Fruit fly (Drosophila melanogaster) ovary, adult (tissue): ENCODE data around the gene Atac3.

Experiments
- CG17801 ChIP-seq: fragments of 200-800 bp; optimal IDR thresholded peaks from 2 replicates; lab custom pipeline; 2019; ENCODE audit warnings: missing biosample characterization, mild to moderate bottlenecking, missing genetic modification characterization, moderate library complexity; ENCODE audit not compliant: partially characterized antibody

Gene Atac3

dm6 chr3L:316784-317183 is 11.0 kb downstream of the Atac3 start, which contains the start of gene ddbt:
TSS of gene ddbt (plus strand) at chr3L:317084.
- TF ChIP-seq CG17801 (GFP tag; lab: Kevin White, UChicago) = no peak

- TF ChIP-seq CG17801 (GFP tag; lab: Kevin White, UChicago) = no peak
Measured at dm6 chr3L:315140-315539, 12.7 kb downstream of the Atac3 start.

- no peak for TF ChIP-seq CG17801 (GFP tag; lab: Kevin White, UChicago)
Measured at dm6 chr3L:312323-312722, 15.5 kb downstream of the Atac3 start.

dm6 chr3L:311607-312006 is 16.2 kb downstream of the Atac3 start:
- peak; percentile 29 for TF ChIP-seq CG17801 (GFP tag; lab: Kevin White, UChicago)

- TF ChIP-seq CG17801 (GFP tag; lab: Kevin White, UChicago) = no peak
Measured at dm6 chr3L:299952-300605, 27.7 kb downstream of the Atac3 start.

dm6 chr3L:298459-298858 is 29.3 kb downstream of the Atac3 start:
- TF ChIP-seq CG17801 (GFP tag; lab: Kevin White, UChicago) = no peak

dm6 chr3L:297240-297639 is 30.6 kb downstream of the Atac3 start:
- no peak for TF ChIP-seq CG17801 (GFP tag; lab: Kevin White, UChicago)

dm6 chr3L:294841-295408 is 32.9 kb downstream of the Atac3 start:
- TF ChIP-seq CG17801 (GFP tag; lab: Kevin White, UChicago) = no peak

- TF ChIP-seq CG17801 (GFP tag; lab: Kevin White, UChicago) = peak; percentile 69
Measured at dm6 chr3L:292146-292776, 35.5 kb downstream of the Atac3 start.

dm6 chr3L:291583-292145 is 36.1 kb downstream of the Atac3 start:
- TF ChIP-seq CG17801 (GFP tag; lab: Kevin White, UChicago) = no peak

- TF ChIP-seq CG17801 (GFP tag; lab: Kevin White, UChicago) = no peak
Measured at dm6 chr3L:284253-284652, 43.5 kb downstream of the Atac3 start.

- no peak for TF ChIP-seq CG17801 (GFP tag; lab: Kevin White, UChicago)
Measured at dm6 chr3L:282276-282675, 45.5 kb downstream of the Atac3 start.

dm6 chr3L:276736-277487 is 50.9 kb downstream of the Atac3 start, which contains the start of gene RhoGEF3:
TSS of gene RhoGEF3 (plus strand) at chr3L:277437.
- no peak for TF ChIP-seq CG17801 (GFP tag; lab: Kevin White, UChicago)
